Worm (Caenorhabditis elegans) whole organism, L3 larva: ENCODE data around the gene nhr-147.
A peak's percentile ranks its signal among the peaks of the same experiment; 100 is the strongest.

Experiments used
- ZK546.5 ChIP-seq: sonication (generic microtip); optimal IDR thresholded peaks from 2 replicates; lab custom pipeline; 2017; ENCODE audit warnings: missing biosample characterization, missing genetic modification characterization
- daf-12 ChIP-seq: fragments of 150-350 bp; optimal IDR thresholded peaks from 2 replicates; lab custom pipeline; 2014; ENCODE audit warnings: missing biosample characterization, missing genetic modification reagents, missing genetic modification characterization
- eor-1 ChIP-seq, 2 experiments: fragments of 150-350 bp; optimal IDR thresholded peaks; 2 replicates each; lab custom pipeline; 2014 to 2018; ENCODE audit warnings: missing biosample characterization in 2 of 2, missing genetic modification characterization in 2 of 2
- fkh-2 ChIP-seq: fragments of 150-350 bp; optimal IDR thresholded peaks from 2 replicates; lab custom pipeline; 2014; ENCODE audit warnings: missing biosample characterization, missing genetic modification reagents, missing genetic modification characterization
- lin-39 ChIP-seq: fragments of 150-350 bp; optimal IDR thresholded peaks from 2 replicates; lab custom pipeline; 2018; ENCODE audit warnings: missing biosample characterization, missing genetic modification reagents, missing genetic modification characterization
- mdl-1 ChIP-seq: fragments of 150-350 bp; optimal IDR thresholded peaks from 2 replicates; lab custom pipeline; 2014; ENCODE audit warnings: missing biosample characterization, missing genetic modification characterization
- nhr-11 ChIP-seq: fragments of 150-350 bp; optimal IDR thresholded peaks from 2 replicates; lab custom pipeline; 2014; ENCODE audit warnings: missing biosample characterization, missing genetic modification characterization
- nhr-237 ChIP-seq: fragments of 150-350 bp; optimal IDR thresholded peaks from 2 replicates; lab custom pipeline; 2014; ENCODE audit warnings: missing biosample characterization, missing genetic modification characterization
- nhr-76 ChIP-seq: fragments of 150-350 bp; sonication (generic microtip); optimal IDR thresholded peaks from 5 replicates; lab custom pipeline; 2014; ENCODE audit warnings: missing biosample characterization, missing genetic modification characterization
- pha-4 ChIP-seq: fragments of 150-350 bp; optimal IDR thresholded peaks from 2 replicates; lab custom pipeline; 2014; ENCODE audit warnings: missing biosample characterization, missing genetic modification reagents, missing genetic modification characterization
- pqm-1 ChIP-seq: fragments of 150-350 bp; optimal IDR thresholded peaks from 2 replicates; lab custom pipeline; 2017; ENCODE audit warnings: missing biosample characterization, missing genetic modification characterization, inconsistent platforms
- skn-1 ChIP-seq: fragments of 150-350 bp; optimal IDR thresholded peaks from 2 replicates; lab custom pipeline; 2014; ENCODE audit warnings: missing biosample characterization, missing genetic modification characterization
- snpc-4 ChIP-seq: fragments of 150-350 bp; optimal IDR thresholded peaks from 2 replicates; lab custom pipeline; 2014; ENCODE audit warnings: missing biosample characterization, missing genetic modification characterization
- zag-1 ChIP-seq: fragments of 150-350 bp; optimal IDR thresholded peaks from 2 replicates; lab custom pipeline; 2014; ENCODE audit warnings: missing biosample characterization, missing genetic modification characterization

- TF ChIP-seq pqm-1 = peak; percentile 79
- TF ChIP-seq daf-12 (tag; lab: Kevin White, UChicago) = no peak
- TF ChIP-seq skn-1 (tag; lab: Kevin White, UChicago) = no peak
- TF ChIP-seq nhr-76 (tag; lab: Kevin White, UChicago) = no peak
- no peak for TF ChIP-seq mdl-1
- no peak for TF ChIP-seq zag-1 (tag; lab: Kevin White, UChicago)
- TF ChIP-seq lin-39 (tag; lab: Kevin White, UChicago) = no peak
- no peak for TF ChIP-seq ZK546.5
- TF ChIP-seq eor-1 (tag; optimal IDR thresholded peaks at IDR 0.05; lab: Kevin White, UChicago) = no peak
- TF ChIP-seq nhr-237 = no peak
- TF ChIP-seq snpc-4 = no peak
- no peak for TF ChIP-seq fkh-2 (tag; lab: Kevin White, UChicago)
- no peak for TF ChIP-seq pha-4
- no peak for TF ChIP-seq nhr-11 (tag; lab: Kevin White, UChicago)
Measured at ce11 chrV:7364059-7364458, 18.5 kb downstream of the nhr-147 start, which contains the start of gene cyp-35A2.
